Worm (Caenorhabditis elegans) whole organism, early embryonic: ENCODE measurements around the gene H01G02.3.

Source experiments
- B0310.2 ChIP-seq: sonication (generic microtip); optimal IDR thresholded peaks from 2 replicates; lab custom pipeline; 2016; ENCODE audit warnings: mild to moderate bottlenecking, missing genetic modification characterization, missing compliant biosample characterization
- F13C5.2 ChIP-seq: sonication (generic microtip); optimal IDR thresholded peaks from 2 replicates; lab custom pipeline; 2017; ENCODE audit warnings: mild to moderate bottlenecking, missing genetic modification characterization, inconsistent platforms, missing compliant biosample characterization
- aly-1 ChIP-seq: sonication (generic microtip); optimal IDR thresholded peaks from 2 replicates; lab custom pipeline; 2016; ENCODE audit warnings: missing genetic modification characterization, missing compliant biosample characterization
- ama-1 ChIP-seq: fragments of 150-350 bp; optimal IDR thresholded peaks from 2 replicates; lab custom pipeline; 2014
- ceh-13 ChIP-seq: fragments of 200-800 bp; sonication (Bioruptor generic); optimal IDR thresholded peaks from 2 replicates; lab custom pipeline; 2018; ENCODE audit warnings: mild to moderate bottlenecking, missing genetic modification characterization, missing compliant biosample characterization
- ceh-36 ChIP-seq: sonication (generic microtip); optimal IDR thresholded peaks from 2 replicates; lab custom pipeline; 2016; ENCODE audit warnings: missing genetic modification characterization, inconsistent platforms, missing compliant biosample characterization
- ets-7 ChIP-seq: sonication (generic microtip); optimal IDR thresholded peaks from 2 replicates; lab custom pipeline; 2016; ENCODE audit warnings: missing genotype, missing genetic modification characterization, missing compliant biosample characterization
- flt-1 ChIP-seq: fragments of 200-800 bp; sonication (Bioruptor generic); IDR thresholded peaks from 2 replicates; pipeline ENCODE4 v1.3.6; 2022; ENCODE audit warnings: missing genetic modification characterization, missing compliant biosample characterization
- hmbx-1 ChIP-seq: sonication (generic microtip); optimal IDR thresholded peaks from 2 replicates; lab custom pipeline; 2016; ENCODE audit warnings: mild to moderate bottlenecking, missing genetic modification characterization, missing compliant biosample characterization
- hmg-4 ChIP-seq: fragments of 200-800 bp; sonication (Bioruptor generic); optimal IDR thresholded peaks from 2 replicates; lab custom pipeline; 2018; ENCODE audit warnings: mild to moderate bottlenecking, missing genetic modification characterization, missing compliant biosample characterization
- hnd-1 ChIP-seq: sonication (generic microtip); optimal IDR thresholded peaks from 2 replicates; lab custom pipeline; 2016; ENCODE audit warnings: missing genetic modification characterization, missing compliant biosample characterization
- pes-1 ChIP-seq: fragments of 200-800 bp; sonication (Bioruptor generic); IDR thresholded peaks from 2 replicates; pipeline ENCODE4 v1.3.6; 2022; ENCODE audit warnings: missing genetic modification reagents, missing genetic modification characterization, missing compliant biosample characterization
- scrt-1 ChIP-seq: fragments of 200-800 bp; sonication (Bioruptor generic); IDR thresholded peaks from 2 replicates; pipeline ENCODE4 v1.3.6; 2022; ENCODE audit warnings: missing genetic modification characterization, missing compliant biosample characterization
- sea-1 ChIP-seq: fragments of 200-800 bp; sonication (Bioruptor generic); conservative IDR thresholded peaks from 2 replicates; pipeline ENCODE4 v1.3.6; 2022; ENCODE audit warnings: missing genetic modification characterization, missing compliant biosample characterization
- tbx-11 ChIP-seq: fragments of 200-800 bp; sonication (Bioruptor generic); IDR thresholded peaks from 2 replicates; pipeline ENCODE4 v1.3.6; 2022; ENCODE audit warnings: missing genetic modification characterization, missing compliant biosample characterization
- tbx-37 ChIP-seq: fragments of 200-800 bp; sonication (Bioruptor generic); conservative IDR thresholded peaks from 2 replicates; pipeline ENCODE4 v1.3.6; 2022; ENCODE audit warnings: missing genetic modification reagents, missing genetic modification characterization, missing compliant biosample characterization
- tra-4 ChIP-seq: sonication (generic microtip); optimal IDR thresholded peaks from 2 replicates; lab custom pipeline; 2017; ENCODE audit warnings: missing genetic modification characterization, missing compliant biosample characterization

The H01G02.3 gene

DNA sequence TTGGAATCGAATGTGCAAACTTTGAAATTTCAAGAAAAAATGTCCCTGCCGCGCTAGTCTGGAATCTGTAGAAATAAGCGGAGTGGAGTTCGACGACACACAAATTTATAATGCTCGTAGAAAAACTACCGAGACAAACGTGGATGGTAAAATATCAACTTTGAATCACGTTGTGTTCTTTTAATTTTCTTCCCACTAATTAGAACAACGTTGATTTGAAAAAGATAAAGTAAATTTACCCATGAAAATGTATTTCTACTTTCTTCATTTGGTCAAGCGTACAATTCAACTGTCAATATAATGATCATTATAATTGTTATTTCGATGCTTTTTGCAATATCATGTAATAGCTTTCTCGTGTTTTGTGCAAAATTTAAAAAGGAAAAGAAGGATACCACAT lies 50.0 kb downstream of the H01G02.3 start, which contains the start of gene K01A6.5:
K01A6.5 (plus strand) TSS at position 301 of the 400 bp plus-strand sequence.
- no peak for TF ChIP-seq hmg-4 (GFP tag; lab: Kevin White, UChicago)
- TF ChIP-seq tra-4 (tag; lab: Kevin White, UChicago), result no peak
- no peak for TF ChIP-seq hnd-1 (tag; lab: Kevin White, UChicago)
- no peak for TF ChIP-seq ceh-36 (tag; lab: Kevin White, UChicago)
- TF ChIP-seq ama-1 (lab: Kevin White, UChicago), result no peak
- no peak for TF ChIP-seq pes-1
- no peak for TF ChIP-seq scrt-1 (GFP tag; lab: Robert Waterston, UW)
- TF ChIP-seq hmbx-1 (tag; lab: Kevin White, UChicago), result no peak
- TF ChIP-seq F13C5.2 (tag; lab: Kevin White, UChicago), result no peak
- no peak for TF ChIP-seq ets-7 (tag; lab: Kevin White, UChicago)
- no peak for TF ChIP-seq sea-1 (GFP tag; lab: Robert Waterston, UW)
- TF ChIP-seq tbx-11 (GFP tag; lab: Robert Waterston, UW), result no peak
- no peak for TF ChIP-seq flt-1 (GFP tag; lab: Robert Waterston, UW)
- no peak for TF ChIP-seq B0310.2 (tag; lab: Kevin White, UChicago)
- TF ChIP-seq aly-1, result no peak
- no peak for TF ChIP-seq tbx-37
- TF ChIP-seq ceh-13 (GFP tag; lab: Kevin White, UChicago), result no peak

DNA sequence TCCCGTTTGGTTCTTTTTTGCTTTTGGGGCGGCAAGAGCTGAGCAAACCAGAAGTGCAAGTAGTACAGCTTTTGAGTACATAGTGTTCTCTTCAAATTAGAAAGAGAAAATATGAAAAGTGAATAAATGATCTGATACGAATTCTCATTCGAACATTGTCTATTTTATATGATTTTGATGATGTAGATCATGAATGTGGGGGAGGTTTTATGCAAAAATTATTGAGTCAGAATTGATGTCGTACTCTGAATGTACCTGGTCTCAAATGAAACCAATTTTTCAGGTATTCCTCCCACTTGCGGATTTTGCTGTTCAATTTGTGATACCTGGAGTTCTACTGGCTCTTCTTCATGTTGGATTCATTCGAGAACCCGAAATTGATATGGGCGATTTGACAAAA lies 52.2 kb downstream of the H01G02.3 start, which contains the start of gene K01A6.4:
K01A6.4 (minus strand) TSS at position 101 of the 400 bp plus-strand sequence.
- TF ChIP-seq tbx-11 (GFP tag; lab: Robert Waterston, UW) (no peak), B0310.2 (tag; lab: Kevin White, UChicago) (no peak), ama-1 (lab: Kevin White, UChicago) (no peak), flt-1 (GFP tag; lab: Robert Waterston, UW) (no peak), ceh-36 (tag; lab: Kevin White, UChicago) (no peak), tra-4 (tag; lab: Kevin White, UChicago) (no peak), sea-1 (GFP tag; lab: Robert Waterston, UW) (no peak), scrt-1 (GFP tag; lab: Robert Waterston, UW) (no peak), tbx-37 (no peak), ets-7 (tag; lab: Kevin White, UChicago) (no peak), pes-1 (no peak), hmbx-1 (tag; lab: Kevin White, UChicago) (no peak), hnd-1 (tag; lab: Kevin White, UChicago) (no peak)

DNA sequence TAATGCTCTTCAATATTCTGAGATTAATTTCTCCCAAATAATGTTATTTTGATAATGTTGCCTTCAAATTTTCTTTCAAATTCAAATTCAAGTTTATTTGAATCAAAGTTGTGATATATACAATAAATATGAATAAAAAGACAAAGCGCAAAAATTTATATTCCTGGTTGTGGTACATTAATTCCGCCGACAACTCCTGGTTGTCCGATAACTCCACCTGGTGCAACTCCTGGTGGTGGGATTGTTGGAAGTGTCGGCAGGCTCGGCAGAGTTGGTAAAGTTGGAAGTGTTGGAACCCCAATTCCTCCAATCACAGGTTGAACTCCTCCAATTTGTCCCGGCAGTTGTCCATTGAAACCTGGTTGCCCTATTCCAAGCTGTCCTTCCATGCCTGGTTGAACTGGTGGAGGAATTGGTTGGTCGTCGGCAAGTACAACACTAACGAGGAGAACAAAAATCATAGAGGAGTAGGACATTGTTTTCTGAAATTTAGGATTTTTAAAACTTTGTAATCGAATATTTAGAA lies 54.2 kb downstream of the H01G02.3 start, which contains the start of gene K01A6.7:
K01A6.7 (minus strand) TSS at position 476 of the 526 bp plus-strand sequence.
- TF ChIP-seq hmbx-1 (tag; lab: Kevin White, UChicago), result no peak
- no peak for TF ChIP-seq tbx-11 (GFP tag; lab: Robert Waterston, UW)
- TF ChIP-seq hnd-1 (tag; lab: Kevin White, UChicago), result no peak
- TF ChIP-seq ceh-36 (tag; lab: Kevin White, UChicago), result no peak
- TF ChIP-seq B0310.2 (tag; lab: Kevin White, UChicago), result no peak
- no peak for TF ChIP-seq tbx-37
- TF ChIP-seq F13C5.2 (tag; lab: Kevin White, UChicago), result no peak
- no peak for TF ChIP-seq ama-1 (lab: Kevin White, UChicago)
- TF ChIP-seq flt-1 (GFP tag; lab: Robert Waterston, UW), result no peak
- TF ChIP-seq ceh-13 (GFP tag; lab: Kevin White, UChicago), result no peak
- TF ChIP-seq aly-1, result no peak
- no peak for TF ChIP-seq hmg-4 (GFP tag; lab: Kevin White, UChicago)
- no peak for TF ChIP-seq pes-1
- no peak for TF ChIP-seq ets-7 (tag; lab: Kevin White, UChicago)
- no peak for TF ChIP-seq sea-1 (GFP tag; lab: Robert Waterston, UW)
- TF ChIP-seq tra-4 (tag; lab: Kevin White, UChicago), result no peak
- TF ChIP-seq scrt-1 (GFP tag; lab: Robert Waterston, UW), result no peak

DNA sequence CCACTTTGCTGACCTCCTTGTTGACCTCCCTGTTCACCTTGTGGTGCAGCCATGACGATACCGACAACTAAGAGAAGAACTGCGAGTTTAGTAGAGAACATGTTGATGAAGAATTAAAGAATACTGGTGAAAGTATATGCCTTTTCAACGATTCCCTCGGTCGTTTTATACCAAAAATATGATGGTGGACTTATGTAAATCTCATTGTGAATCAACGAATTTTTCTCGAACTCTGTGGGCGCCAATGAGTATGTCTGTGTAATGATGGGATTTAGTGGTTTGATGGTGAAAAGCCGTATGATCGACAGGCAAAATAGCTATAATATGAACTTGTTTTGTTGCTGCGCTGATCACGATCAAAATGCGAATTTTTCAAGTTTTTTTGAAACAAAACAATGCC lies 55.1 kb downstream of the H01G02.3 start, which contains the start of gene K01A6.8:
K01A6.8 (minus strand) TSS at position 101 of the 400 bp plus-strand sequence.
- TF ChIP-seq scrt-1 (GFP tag; lab: Robert Waterston, UW) (no peak), ceh-13 (GFP tag; lab: Kevin White, UChicago) (no peak), aly-1 (no peak), tbx-37 (no peak)

DNA sequence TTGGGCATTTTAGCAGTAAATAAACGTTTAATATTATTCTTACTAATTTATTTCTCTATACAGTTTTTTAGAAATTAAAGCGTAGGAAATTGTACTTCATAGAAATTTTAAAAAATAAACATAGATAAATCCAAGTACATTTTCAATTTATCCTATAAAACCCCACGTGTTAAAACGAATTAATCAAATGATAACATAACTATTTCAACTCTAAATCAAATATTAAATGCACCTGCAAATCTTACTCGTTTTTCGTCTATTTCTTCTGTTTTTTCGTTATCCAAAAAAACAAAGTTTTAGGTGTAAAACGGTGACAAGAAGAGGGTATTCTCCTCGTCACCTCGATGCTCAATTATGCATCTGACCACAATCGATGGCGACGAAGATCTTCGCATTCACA lies 57.4 kb downstream of the H01G02.3 start, which contains the start of gene K01A6.6:
K01A6.6 (plus strand) TSS at position 301 of the 400 bp plus-strand sequence.
- TF ChIP-seq flt-1 (GFP tag; lab: Robert Waterston, UW) (no peak), ama-1 (lab: Kevin White, UChicago) (no peak), hmg-4 (GFP tag; lab: Kevin White, UChicago) (no peak), scrt-1 (GFP tag; lab: Robert Waterston, UW) (no peak), tra-4 (tag; lab: Kevin White, UChicago) (no peak)
